Worm (Caenorhabditis elegans): ENCODE measurements around the gene pqn-67.

The pqn-67 gene

DNA sequence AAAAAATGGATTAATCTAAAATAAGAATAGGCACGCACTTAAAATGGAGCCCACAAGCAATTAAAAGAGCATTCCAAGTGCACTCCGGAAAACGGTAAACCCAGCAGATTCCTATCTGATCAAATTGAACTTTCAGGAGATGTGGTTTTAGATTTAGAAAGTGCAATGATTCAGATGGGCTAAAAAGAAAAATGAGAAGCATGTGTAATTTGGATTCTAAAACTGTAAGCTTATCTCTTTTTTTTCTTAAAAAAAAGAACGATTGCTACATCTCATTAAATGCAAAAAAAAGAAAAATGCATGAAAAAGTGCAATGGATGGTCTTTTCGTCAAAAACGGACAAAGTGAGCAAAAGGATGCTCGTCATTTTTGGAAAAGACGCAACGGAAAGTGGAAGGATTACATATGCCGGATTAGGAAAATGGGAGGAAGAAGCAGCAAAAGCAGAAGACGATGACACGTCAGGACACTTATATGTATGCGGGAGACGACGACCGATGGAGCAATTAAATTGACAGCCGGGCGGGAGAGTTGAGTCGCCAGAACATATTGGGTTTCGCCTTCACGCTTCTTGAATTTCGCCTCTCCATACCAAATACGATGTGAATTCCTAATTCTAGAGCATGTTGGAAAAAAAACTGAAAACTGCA is 25.5 kb upstream of the pqn-67 start:
- TF ChIP-seq ref-1 (GFP tag; conservative IDR thresholded peaks at IDR 0.05) (no peak), T22C8.4 (GFP tag; IDR thresholded peaks at IDR 0.05) (no peak), klf-2 (GFP tag; conservative IDR thresholded peaks at IDR 0.05) (no peak), ztf-29 (GFP tag; IDR thresholded peaks at IDR 0.05) (no peak), ztf-23 (GFP tag; IDR thresholded peaks at IDR 0.05) (no peak), cog-1 (tag; optimal IDR thresholded peaks at IDR 0.05) (no peak)

DNA sequence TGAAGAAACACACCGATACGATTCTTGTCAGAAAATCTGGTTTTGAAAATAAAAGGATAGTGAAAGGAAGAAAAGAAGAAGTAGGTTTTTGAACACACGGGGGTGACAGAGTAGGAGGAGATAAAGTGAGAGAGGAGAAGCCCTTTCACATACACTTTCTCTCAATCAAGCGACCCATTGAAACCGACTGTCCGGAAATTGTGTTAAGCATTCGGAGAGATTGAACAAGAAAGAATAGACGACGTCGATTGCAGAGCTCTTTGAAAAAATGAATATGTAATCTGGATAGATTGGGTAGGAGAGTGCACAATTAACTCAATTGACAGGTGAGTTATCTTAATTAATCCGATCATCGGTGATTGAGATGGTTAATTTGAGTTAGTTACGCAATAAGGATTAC is 22.9 kb upstream of the pqn-67 start:
- TF ChIP-seq cog-1 (tag; optimal IDR thresholded peaks at IDR 0.05): no peak
- no peak for TF ChIP-seq tab-1 (GFP tag; IDR thresholded peaks at IDR 0.05)
- no peak for TF ChIP-seq flt-1 (GFP tag; IDR thresholded peaks at IDR 0.05)
- TF ChIP-seq ztf-23 (GFP tag; IDR thresholded peaks at IDR 0.05): no peak
- no peak for TF ChIP-seq med-1 (GFP tag; optimal IDR thresholded peaks at IDR 0.05; ENCODE audit: insufficient read depth)

DNA sequence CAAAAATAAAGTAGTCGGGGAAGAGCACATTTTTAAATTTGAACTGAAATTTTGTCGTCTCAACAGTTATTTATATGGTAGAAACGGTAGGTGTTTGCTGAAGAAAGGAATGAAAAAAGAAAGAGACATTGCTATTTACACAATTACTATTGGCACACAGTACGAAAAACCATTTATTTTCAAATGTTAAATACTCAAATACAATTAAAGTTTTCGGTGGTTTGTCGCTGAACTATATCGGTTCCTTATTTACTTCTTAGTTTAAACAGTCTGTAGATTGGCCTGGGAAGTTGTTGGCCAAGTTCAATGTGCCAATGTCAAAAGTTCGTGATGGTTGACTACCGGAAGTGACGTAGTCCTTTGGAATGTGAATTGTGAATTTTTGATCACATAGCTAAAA is 20.2 kb upstream of the pqn-67 start, which contains the start of gene ttr-27:
Gene ttr-27, minus strand, starts transcription at position 45 of the 400 bp plus-strand sequence.
- TF ChIP-seq T22C8.4 (GFP tag; IDR thresholded peaks at IDR 0.05) (no peak), ztf-29 (GFP tag; IDR thresholded peaks at IDR 0.05) (no peak), med-1 (GFP tag; optimal IDR thresholded peaks at IDR 0.05; ENCODE audit: insufficient read depth) (no peak), ref-1 (GFP tag; conservative IDR thresholded peaks at IDR 0.05) (no peak), ztf-23 (GFP tag; IDR thresholded peaks at IDR 0.05) (no peak), klf-2 (GFP tag; conservative IDR thresholded peaks at IDR 0.05) (no peak), flt-1 (GFP tag; IDR thresholded peaks at IDR 0.05) (no peak), cog-1 (tag; optimal IDR thresholded peaks at IDR 0.05) (no peak), tab-1 (GFP tag; IDR thresholded peaks at IDR 0.05) (no peak)

DNA sequence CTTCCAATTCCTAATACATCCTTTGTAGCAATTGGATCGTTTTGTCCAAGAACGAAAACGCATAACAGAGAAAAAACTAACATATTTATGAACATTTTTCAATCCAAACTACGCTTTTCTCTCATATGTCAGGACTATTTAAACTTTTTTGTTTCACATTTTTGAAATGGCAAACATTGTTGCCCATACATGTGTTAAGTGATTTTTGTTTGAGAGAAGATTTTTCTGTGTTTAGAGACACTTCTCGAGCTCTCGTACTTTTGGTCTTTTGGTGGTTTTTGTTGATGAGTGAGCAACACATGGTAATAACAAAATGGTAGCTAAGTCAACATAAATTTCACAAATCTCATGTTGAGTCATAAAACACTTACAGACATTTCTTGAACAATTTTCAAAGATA is 19.2 kb upstream of the pqn-67 start, which contains the start of gene ttr-28:
Gene ttr-28, minus strand, starts transcription at position 101 of the 400 bp plus-strand sequence.
- TF ChIP-seq T22C8.4 (GFP tag; IDR thresholded peaks at IDR 0.05): no peak
- no peak for TF ChIP-seq flt-1 (GFP tag; IDR thresholded peaks at IDR 0.05)
- no peak for TF ChIP-seq med-1 (GFP tag; optimal IDR thresholded peaks at IDR 0.05; ENCODE audit: insufficient read depth)
- TF ChIP-seq klf-2 (GFP tag; conservative IDR thresholded peaks at IDR 0.05): no peak
- TF ChIP-seq ref-1 (GFP tag; conservative IDR thresholded peaks at IDR 0.05): no peak
- no peak for TF ChIP-seq ztf-29 (GFP tag; IDR thresholded peaks at IDR 0.05)
- TF ChIP-seq cog-1 (tag; optimal IDR thresholded peaks at IDR 0.05): no peak
- TF ChIP-seq ztf-23 (GFP tag; IDR thresholded peaks at IDR 0.05): no peak
- no peak for TF ChIP-seq tab-1 (GFP tag; IDR thresholded peaks at IDR 0.05)

DNA sequence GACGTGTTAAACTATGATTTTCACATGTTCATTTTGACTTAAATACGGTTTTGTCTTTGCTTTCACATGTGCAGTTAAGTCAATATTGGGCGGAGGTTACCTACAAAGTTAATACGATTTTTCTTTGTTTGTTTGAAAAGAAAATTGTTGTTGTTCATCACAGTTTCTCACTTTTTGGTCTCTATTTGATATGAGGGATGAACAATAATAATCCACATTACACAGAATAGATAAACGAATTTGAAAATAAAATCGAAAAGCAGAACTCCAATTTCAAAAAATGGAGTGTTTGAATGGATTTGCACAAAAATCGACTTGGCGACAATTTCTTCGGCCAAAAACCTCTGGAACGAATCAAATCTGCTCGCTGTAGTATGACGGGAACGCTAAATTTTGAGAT is 17.5 kb upstream of the pqn-67 start, which contains the start of gene ttr-29:
Gene ttr-29, minus strand, starts transcription at position 101 of the 400 bp plus-strand sequence.
- TF ChIP-seq ref-1 (GFP tag; conservative IDR thresholded peaks at IDR 0.05): no peak
- TF ChIP-seq tab-1 (GFP tag; IDR thresholded peaks at IDR 0.05): no peak

DNA sequence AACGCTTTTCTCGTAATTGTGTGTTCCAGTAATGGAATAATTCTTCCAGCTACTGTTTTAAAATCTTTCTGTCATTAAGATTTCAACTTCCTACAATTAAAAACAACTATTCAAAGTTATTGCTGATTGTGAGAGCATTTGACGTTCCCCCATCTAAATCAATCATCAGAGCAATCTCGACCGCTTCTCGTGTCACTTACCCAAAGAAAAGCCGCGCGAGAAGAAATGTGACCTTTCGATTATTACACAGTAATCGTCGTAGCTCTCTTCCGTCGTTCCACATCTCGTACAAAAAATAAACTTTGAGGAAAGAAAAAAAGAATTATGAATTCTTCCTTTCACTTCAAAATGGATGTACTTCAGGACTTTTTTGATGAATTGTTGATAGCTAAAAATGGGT is 16.8 kb upstream of the pqn-67 start:
- no peak for TF ChIP-seq ztf-23 (GFP tag; IDR thresholded peaks at IDR 0.05)
- no peak for TF ChIP-seq flt-1 (GFP tag; IDR thresholded peaks at IDR 0.05)
- TF ChIP-seq T22C8.4 (GFP tag; IDR thresholded peaks at IDR 0.05): no peak
- TF ChIP-seq ref-1 (GFP tag; conservative IDR thresholded peaks at IDR 0.05): no peak
- no peak for TF ChIP-seq med-1 (GFP tag; optimal IDR thresholded peaks at IDR 0.05; ENCODE audit: insufficient read depth)
- no peak for TF ChIP-seq tab-1 (GFP tag; IDR thresholded peaks at IDR 0.05)
- TF ChIP-seq cog-1 (tag; optimal IDR thresholded peaks at IDR 0.05): no peak
- TF ChIP-seq ztf-29 (GFP tag; IDR thresholded peaks at IDR 0.05): no peak
- TF ChIP-seq klf-2 (GFP tag; conservative IDR thresholded peaks at IDR 0.05): no peak

DNA sequence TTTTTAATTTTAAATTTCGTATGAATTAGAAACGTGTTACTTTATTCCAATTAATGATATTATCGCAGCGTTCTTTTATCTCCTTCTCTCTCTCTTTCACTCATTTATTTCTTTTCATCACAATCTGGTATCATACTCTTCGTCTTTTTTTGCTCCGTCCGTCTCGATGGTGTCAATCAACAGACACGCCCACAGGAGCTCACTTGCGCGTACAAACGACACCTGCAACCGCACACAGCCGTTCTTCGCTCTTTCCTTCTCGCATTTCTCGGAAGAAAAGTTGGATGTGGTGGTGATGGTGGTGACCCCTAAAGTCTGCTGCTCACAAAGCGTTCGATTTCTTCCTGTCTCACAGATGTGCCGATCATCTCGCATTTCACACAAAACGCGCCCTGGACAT is 15.6 kb upstream of the pqn-67 start:
- no peak for TF ChIP-seq flt-1 (GFP tag; IDR thresholded peaks at IDR 0.05)
- TF ChIP-seq T22C8.4 (GFP tag; IDR thresholded peaks at IDR 0.05): no peak
- TF ChIP-seq ztf-23 (GFP tag; IDR thresholded peaks at IDR 0.05): no peak
- TF ChIP-seq tab-1 (GFP tag; IDR thresholded peaks at IDR 0.05): no peak
- TF ChIP-seq cog-1 (tag; optimal IDR thresholded peaks at IDR 0.05): no peak
- no peak for TF ChIP-seq ref-1 (GFP tag; conservative IDR thresholded peaks at IDR 0.05)

DNA sequence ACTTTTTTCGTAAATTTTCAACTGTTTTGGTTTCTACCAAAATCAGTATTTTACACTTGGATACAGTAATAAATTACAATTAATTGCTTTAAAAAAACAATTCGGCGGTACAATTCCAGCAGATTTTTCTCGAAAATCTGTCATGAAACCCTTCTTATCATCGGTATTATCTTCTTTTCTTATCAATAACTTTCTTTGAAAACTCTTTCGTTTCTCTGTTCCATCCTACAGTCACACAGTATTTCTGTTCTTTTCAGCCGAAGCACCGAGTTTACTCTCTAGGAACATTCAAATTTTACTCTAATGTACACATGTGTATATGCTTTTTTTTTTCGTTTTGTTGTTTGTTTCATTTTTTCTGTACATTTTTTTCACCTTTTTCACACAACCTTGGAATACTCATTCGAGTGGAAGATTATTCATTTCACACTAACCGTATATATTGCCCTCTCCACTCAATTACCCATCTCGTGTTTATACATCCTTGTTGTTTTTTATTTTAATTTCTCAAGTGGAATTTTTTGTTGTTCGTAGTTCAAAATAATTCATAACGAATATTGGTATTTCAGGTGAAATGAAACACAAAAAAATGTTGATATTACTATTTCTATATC is 14.6 kb upstream of the pqn-67 start, which contains the start of gene nid-1:
Gene nid-1, plus strand, starts transcription at position 564 of the 614 bp plus-strand sequence.
- TF ChIP-seq ref-1 (GFP tag; conservative IDR thresholded peaks at IDR 0.05): no peak
- TF ChIP-seq ztf-23 (GFP tag; IDR thresholded peaks at IDR 0.05): no peak
- no peak for TF ChIP-seq ztf-29 (GFP tag; IDR thresholded peaks at IDR 0.05)
- TF ChIP-seq med-1 (GFP tag; optimal IDR thresholded peaks at IDR 0.05; ENCODE audit: insufficient read depth): no peak
- TF ChIP-seq flt-1 (GFP tag; IDR thresholded peaks at IDR 0.05): no peak
- no peak for TF ChIP-seq cog-1 (tag; optimal IDR thresholded peaks at IDR 0.05)
- TF ChIP-seq T22C8.4 (GFP tag; IDR thresholded peaks at IDR 0.05): no peak
- TF ChIP-seq tab-1 (GFP tag; IDR thresholded peaks at IDR 0.05): no peak
- TF ChIP-seq klf-2 (GFP tag; conservative IDR thresholded peaks at IDR 0.05): no peak

DNA sequence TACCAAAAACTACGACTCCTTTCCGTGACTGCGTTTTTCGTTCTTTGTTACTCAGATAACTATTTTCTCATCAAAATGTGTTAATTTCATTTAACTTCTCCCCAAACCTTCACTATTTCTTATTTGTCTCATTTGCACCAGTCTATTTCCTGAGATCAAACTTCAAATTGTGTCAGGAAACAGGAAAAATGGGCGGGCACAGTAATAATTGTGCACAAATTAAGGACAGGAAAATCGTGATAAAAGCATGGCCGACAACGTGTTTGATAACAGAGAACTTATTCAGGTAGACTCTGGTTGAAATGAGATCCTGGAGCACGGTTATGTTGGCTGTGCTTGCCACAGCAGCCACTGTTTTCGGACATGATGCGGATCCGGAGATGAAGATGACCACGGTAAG is 4.5 kb upstream of the pqn-67 start, which contains the start of gene lipl-1:
Gene lipl-1, plus strand, starts transcription at position 282 of the 400 bp plus-strand sequence.
- TF ChIP-seq flt-1 (GFP tag; IDR thresholded peaks at IDR 0.05) (no peak), klf-2 (GFP tag; conservative IDR thresholded peaks at IDR 0.05) (no peak), T22C8.4 (GFP tag; IDR thresholded peaks at IDR 0.05) (no peak), cog-1 (tag; optimal IDR thresholded peaks at IDR 0.05) (no peak), tab-1 (GFP tag; IDR thresholded peaks at IDR 0.05) (no peak), med-1 (GFP tag; optimal IDR thresholded peaks at IDR 0.05; ENCODE audit: insufficient read depth) (no peak), ztf-23 (GFP tag; IDR thresholded peaks at IDR 0.05) (no peak), ztf-29 (GFP tag; IDR thresholded peaks at IDR 0.05) (no peak), ref-1 (GFP tag; conservative IDR thresholded peaks at IDR 0.05) (no peak)

DNA sequence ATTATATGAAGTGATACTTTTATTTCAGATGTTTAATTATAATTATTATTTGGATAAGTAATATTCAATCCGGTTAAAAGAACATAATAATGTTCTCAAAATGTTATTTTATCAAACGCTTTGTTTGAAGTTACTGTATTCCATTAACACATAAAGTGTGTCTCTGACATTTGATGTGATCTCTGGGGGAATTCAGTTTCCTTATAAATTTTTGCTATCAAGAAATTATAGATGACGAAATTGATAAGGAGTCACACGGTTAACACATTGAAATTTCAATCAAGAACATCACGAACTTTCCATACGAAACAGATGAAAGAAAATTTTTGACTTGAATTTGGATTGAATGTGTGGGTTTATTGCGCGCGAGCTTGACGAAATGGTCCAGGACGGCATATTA is 2.5 kb upstream of the pqn-67 start:
- TF ChIP-seq flt-1 (GFP tag; IDR thresholded peaks at IDR 0.05) (no peak), ztf-23 (GFP tag; IDR thresholded peaks at IDR 0.05) (no peak), T22C8.4 (GFP tag; IDR thresholded peaks at IDR 0.05) (no peak), ztf-29 (GFP tag; IDR thresholded peaks at IDR 0.05) (no peak), cog-1 (tag; optimal IDR thresholded peaks at IDR 0.05) (no peak), tab-1 (GFP tag; IDR thresholded peaks at IDR 0.05) (no peak), med-1 (GFP tag; optimal IDR thresholded peaks at IDR 0.05; ENCODE audit: insufficient read depth) (no peak), klf-2 (GFP tag; conservative IDR thresholded peaks at IDR 0.05) (no peak), ref-1 (GFP tag; conservative IDR thresholded peaks at IDR 0.05) (no peak)
